Worm (Caenorhabditis elegans) whole organism, late embryonic: ENCODE data around the gene lido-11.

Experiments used
- C38D4.7 ChIP-seq: fragments of 200-800 bp; sonication (Bioruptor generic); optimal IDR thresholded peaks from 2 replicates; lab custom pipeline; 2018; ENCODE audit warnings: mild to moderate bottlenecking, missing genetic modification characterization, moderate library complexity, missing compliant biosample characterization
- K09A11.1 ChIP-seq: sonication (generic microtip); optimal IDR thresholded peaks from 2 replicates; lab custom pipeline; 2017; ENCODE audit warnings: antibody characterized with exemption, mild to moderate bottlenecking, missing genetic modification characterization, missing compliant biosample characterization; ENCODE audit not compliant: insufficient read depth
- Y22D7AL.16 ChIP-seq: sonication (generic microtip); optimal IDR thresholded peaks from 2 replicates; lab custom pipeline; 2016; ENCODE audit warnings: missing genetic modification characterization, missing compliant biosample characterization
- ahr-1 ChIP-seq: sonication (generic microtip); optimal IDR thresholded peaks from 2 replicates; lab custom pipeline; 2016; ENCODE audit warnings: missing genetic modification characterization, missing compliant biosample characterization
- ceh-18 ChIP-seq: sonication (generic microtip); optimal IDR thresholded peaks from 2 replicates; lab custom pipeline; 2016; ENCODE audit warnings: missing genetic modification characterization, missing compliant biosample characterization
- ceh-2 ChIP-seq: sonication (generic microtip); optimal IDR thresholded peaks from 2 replicates; lab custom pipeline; 2016; ENCODE audit warnings: missing genotype, missing genetic modification characterization, missing compliant biosample characterization
- ceh-22 ChIP-seq: sonication (generic microtip); optimal IDR thresholded peaks from 2 replicates; lab custom pipeline; 2017; ENCODE audit warnings: missing biosample characterization, missing genetic modification characterization
- ceh-31 ChIP-seq: sonication (generic microtip); optimal IDR thresholded peaks from 2 replicates; lab custom pipeline; 2016; ENCODE audit warnings: missing genetic modification characterization, missing compliant biosample characterization
- ceh-34 ChIP-seq: sonication (generic microtip); optimal IDR thresholded peaks from 2 replicates; lab custom pipeline; 2016; ENCODE audit warnings: mild to moderate bottlenecking, missing genetic modification characterization, missing compliant biosample characterization
- che-1 ChIP-seq: sonication (generic microtip); optimal IDR thresholded peaks from 2 replicates; lab custom pipeline; 2016; ENCODE audit warnings: mild to moderate bottlenecking, missing genetic modification characterization, missing compliant biosample characterization
- dmd-4 ChIP-seq: sonication (generic microtip); optimal IDR thresholded peaks from 2 replicates; lab custom pipeline; 2016; ENCODE audit warnings: borderline replicate concordance, missing genetic modification characterization, missing compliant biosample characterization
- elt-2 ChIP-seq: sonication (generic microtip); optimal IDR thresholded peaks from 2 replicates; lab custom pipeline; 2016; ENCODE audit warnings: missing genetic modification reagents, missing genetic modification characterization, missing compliant biosample characterization
- elt-4 ChIP-seq: sonication (generic microtip); optimal IDR thresholded peaks from 2 replicates; lab custom pipeline; 2016; ENCODE audit warnings: missing genetic modification characterization, missing compliant biosample characterization
- ets-4 ChIP-seq: sonication (generic microtip); optimal IDR thresholded peaks from 2 replicates; lab custom pipeline; 2016; ENCODE audit warnings: missing genetic modification characterization, missing compliant biosample characterization
- eyg-1 ChIP-seq: sonication (generic microtip); optimal IDR thresholded peaks from 2 replicates; lab custom pipeline; 2016; ENCODE audit warnings: missing genotype, missing genetic modification characterization, missing compliant biosample characterization
- fkh-10 ChIP-seq: fragments of 150-350 bp; optimal IDR thresholded peaks from 2 replicates; lab custom pipeline; 2014; ENCODE audit warnings: missing biosample characterization, missing genetic modification reagents, missing genetic modification characterization
- hlh-30 ChIP-seq: sonication (generic microtip); optimal IDR thresholded peaks from 2 replicates; lab custom pipeline; 2017; ENCODE audit warnings: antibody characterized with exemption, missing genetic modification characterization, missing compliant biosample characterization; ENCODE audit not compliant: insufficient read depth
- lim-6 ChIP-seq: sonication (generic microtip); optimal IDR thresholded peaks from 2 replicates; lab custom pipeline; 2016; ENCODE audit warnings: missing genetic modification characterization, missing compliant biosample characterization
- madf-2 ChIP-seq: sonication (generic microtip); optimal IDR thresholded peaks from 2 replicates; lab custom pipeline; 2017; ENCODE audit warnings: missing genetic modification characterization, missing compliant biosample characterization
- nfya-1 ChIP-seq: sonication (generic microtip); optimal IDR thresholded peaks from 2 replicates; lab custom pipeline; 2017; ENCODE audit warnings: missing genetic modification characterization, mild to moderate bottlenecking, missing compliant biosample characterization, antibody characterized with exemption, moderate library complexity
- nhr-11 ChIP-seq: fragments of 150-350 bp; optimal IDR thresholded peaks from 2 replicates; lab custom pipeline; 2014; ENCODE audit warnings: missing biosample characterization, missing genetic modification characterization
- odd-2 ChIP-seq: sonication (generic microtip); optimal IDR thresholded peaks from 2 replicates; lab custom pipeline; 2017; ENCODE audit warnings: antibody characterized with exemption, mild to moderate bottlenecking, missing genetic modification characterization, missing compliant biosample characterization
- pag-3 ChIP-seq: sonication (generic microtip); optimal IDR thresholded peaks from 2 replicates; lab custom pipeline; 2016; ENCODE audit warnings: missing compliant biosample characterization, missing genetic modification characterization, borderline replicate concordance
- pat-9 ChIP-seq: fragments of 200-800 bp; sonication (Bioruptor generic); optimal IDR thresholded peaks from 2 replicates; lab custom pipeline; 2018; ENCODE audit warnings: mild to moderate bottlenecking, missing genetic modification characterization, moderate library complexity, missing compliant biosample characterization
- pha-2 ChIP-seq: sonication (generic microtip); optimal IDR thresholded peaks from 2 replicates; lab custom pipeline; 2017; ENCODE audit warnings: mild to moderate bottlenecking, missing genetic modification characterization, missing compliant biosample characterization
- pqm-1 ChIP-seq: sonication (generic microtip); optimal IDR thresholded peaks from 2 replicates; lab custom pipeline; 2016; ENCODE audit warnings: missing genetic modification characterization, missing compliant biosample characterization
- pros-1 ChIP-seq: fragments of 150-350 bp; optimal IDR thresholded peaks from 2 replicates; lab custom pipeline; 2014; ENCODE audit warnings: missing biosample characterization, missing genetic modification reagents, missing genetic modification characterization
- ref-2 ChIP-seq: sonication (generic microtip); optimal IDR thresholded peaks from 2 replicates; lab custom pipeline; 2016; ENCODE audit warnings: missing genetic modification characterization, missing compliant biosample characterization
- syd-9 ChIP-seq: sonication (generic microtip); optimal IDR thresholded peaks from 2 replicates; lab custom pipeline; 2016; ENCODE audit warnings: mild to moderate bottlenecking, missing genetic modification characterization, moderate library complexity, missing compliant biosample characterization
- tbx-7 ChIP-seq: sonication (generic microtip); optimal IDR thresholded peaks from 2 replicates; lab custom pipeline; 2016; ENCODE audit warnings: missing genotype, missing genetic modification characterization, missing compliant biosample characterization
- unc-3 ChIP-seq, 2 experiments: fragments of 200-800 bp in 1 of 2; sonication (Bioruptor generic) in 1 of 2; sonication (generic microtip) in 1 of 2; conservative IDR thresholded peaks in 1 of 2; optimal IDR thresholded peaks in 1 of 2; 2 replicates each; pipeline versions ENCODE4 v1.3.6 to Lab custom; 2016 to 2022; ENCODE audit warnings: missing compliant biosample characterization in 2 of 2, missing genetic modification characterization in 2 of 2, missing genetic modification reagents in 1 of 2
- unc-86 ChIP-seq: sonication (generic microtip); optimal IDR thresholded peaks from 2 replicates; lab custom pipeline; 2016; ENCODE audit warnings: missing genetic modification characterization, missing compliant biosample characterization
- zip-5 ChIP-seq: sonication (generic microtip); optimal IDR thresholded peaks from 2 replicates; lab custom pipeline; 2016; ENCODE audit warnings: missing genetic modification characterization, missing compliant biosample characterization

The lido-11 gene

ce11 chrII:3008400-3008799 is 4.6 kb downstream of the lido-11 start, which contains the start of gene sdz-5:
Gene sdz-5, plus strand, starts transcription at chrII:3008700.
- TF ChIP-seq dmd-4 (tag; lab: Kevin White, UChicago), result no peak
- no peak for TF ChIP-seq nhr-11 (tag; lab: Kevin White, UChicago)
- no peak for TF ChIP-seq ceh-2
- no peak for TF ChIP-seq syd-9
- TF ChIP-seq ets-4 (tag; lab: Kevin White, UChicago), result no peak
- no peak for TF ChIP-seq unc-86 (tag; lab: Kevin White, UChicago)
- no peak for TF ChIP-seq ceh-18
- no peak for TF ChIP-seq pag-3 (tag; lab: Kevin White, UChicago)
- TF ChIP-seq fkh-10 (GFP tag; lab: Kevin White, UChicago), result no peak
- no peak for TF ChIP-seq che-1 (tag; lab: Kevin White, UChicago)
- TF ChIP-seq pat-9 (tag; lab: Kevin White, UChicago), result no peak
- TF ChIP-seq lim-6 (tag; lab: Kevin White, UChicago), result no peak

ce11 chrII:3012133-3012532 is 8.4 kb downstream of the lido-11 start, which contains the start of gene C41H7.9:
Gene C41H7.9, minus strand, starts transcription at chrII:3012233.
- TF ChIP-seq unc-3 (GFP tag; conservative IDR thresholded peaks at IDR 0.05; lab: Robert Waterston, UW), result no peak
- no peak for TF ChIP-seq unc-3 (tag; optimal IDR thresholded peaks at IDR 0.05; lab: Kevin White, UChicago)
- TF ChIP-seq pag-3 (tag; lab: Kevin White, UChicago), result no peak
- TF ChIP-seq unc-86 (tag; lab: Kevin White, UChicago), result no peak
- TF ChIP-seq ahr-1 (tag; lab: Kevin White, UChicago), result no peak
- no peak for TF ChIP-seq K09A11.1 (tag; lab: Kevin White, UChicago)
- TF ChIP-seq ceh-34 (tag; lab: Kevin White, UChicago), result no peak
- no peak for TF ChIP-seq lim-6 (tag; lab: Kevin White, UChicago)
- TF ChIP-seq ceh-22 (tag; lab: Kevin White, UChicago), result no peak
- no peak for TF ChIP-seq zip-5 (tag; lab: Kevin White, UChicago)
- TF ChIP-seq odd-2, result no peak
- TF ChIP-seq ref-2 (tag; lab: Kevin White, UChicago), result no peak
- TF ChIP-seq C38D4.7 (GFP tag; lab: Kevin White, UChicago), result no peak
- TF ChIP-seq ceh-31 (tag; lab: Kevin White, UChicago), result no peak
- no peak for TF ChIP-seq tbx-7 (tag; lab: Kevin White, UChicago)
- TF ChIP-seq pha-2 (tag; lab: Kevin White, UChicago), result no peak
- no peak for TF ChIP-seq Y22D7AL.16

- TF ChIP-seq hlh-30 (tag; lab: Kevin White, UChicago) (no peak), elt-2 (tag; lab: Kevin White, UChicago) (peak; percentile 90), eyg-1 (no peak), pqm-1 (tag; lab: Kevin White, UChicago) (no peak), ceh-22 (tag; lab: Kevin White, UChicago) (no peak), nfya-1 (tag; lab: Kevin White, UChicago) (peak; percentile 86), elt-4 (no peak)
Measured at ce11 chrII:3014196-3014849, 10.6 kb downstream of the lido-11 start, which contains the start of gene C41H7.2. Gene C41H7.2, plus strand, starts transcription at chrII:3014817.

ce11 chrII:3019807-3020206 is 16.0 kb downstream of the lido-11 start, which contains the start of gene clec-3:
Gene clec-3, minus strand, starts transcription at chrII:3019907.
- TF ChIP-seq madf-2, result no peak
- TF ChIP-seq pros-1 (tag; lab: Kevin White, UChicago), result no peak
